Worm (Caenorhabditis elegans) whole organism, midembryonic: ENCODE results near the gene srx-18.

ENCODE experiments used
- cog-1 ChIP-seq: sonication (generic microtip); optimal IDR thresholded peaks from 2 replicates; lab custom pipeline; 2016; ENCODE audit warnings: missing genetic modification characterization, missing compliant biosample characterization
- flt-1 ChIP-seq: fragments of 200-800 bp; sonication (Bioruptor generic); IDR thresholded peaks from 2 replicates; pipeline ENCODE4 v1.3.6; 2022; ENCODE audit warnings: missing genetic modification characterization, missing compliant biosample characterization
- klf-2 ChIP-seq: fragments of 200-800 bp; sonication (Bioruptor generic); conservative IDR thresholded peaks from 2 replicates; pipeline ENCODE4 v1.3.6; 2022; ENCODE audit warnings: missing genetic modification reagents, missing genetic modification characterization, missing compliant biosample characterization
- med-1 ChIP-seq: sonication (generic microtip); optimal IDR thresholded peaks from 2 replicates; lab custom pipeline; 2017; ENCODE audit warnings: missing genetic modification characterization, mild to moderate bottlenecking, missing compliant biosample characterization, antibody characterized with exemption, missing genetic modification reagents; ENCODE audit not compliant: insufficient read depth
- ref-1 ChIP-seq: fragments of 200-800 bp; sonication (Bioruptor generic); conservative IDR thresholded peaks from 2 replicates; pipeline ENCODE4 v1.3.6; 2022; ENCODE audit warnings: missing genetic modification reagents, missing genetic modification characterization, missing compliant biosample characterization
- tab-1 ChIP-seq: fragments of 200-800 bp; sonication (Bioruptor generic); IDR thresholded peaks from 2 replicates; pipeline ENCODE4 v1.3.6; 2022; ENCODE audit warnings: missing genetic modification characterization, missing compliant biosample characterization
- ztf-23 ChIP-seq: fragments of 200-800 bp; sonication (Bioruptor generic); IDR thresholded peaks from 2 replicates; pipeline ENCODE4 v1.3.6; 2022; ENCODE audit warnings: missing genetic modification reagents, missing genetic modification characterization, missing compliant biosample characterization

DNA sequence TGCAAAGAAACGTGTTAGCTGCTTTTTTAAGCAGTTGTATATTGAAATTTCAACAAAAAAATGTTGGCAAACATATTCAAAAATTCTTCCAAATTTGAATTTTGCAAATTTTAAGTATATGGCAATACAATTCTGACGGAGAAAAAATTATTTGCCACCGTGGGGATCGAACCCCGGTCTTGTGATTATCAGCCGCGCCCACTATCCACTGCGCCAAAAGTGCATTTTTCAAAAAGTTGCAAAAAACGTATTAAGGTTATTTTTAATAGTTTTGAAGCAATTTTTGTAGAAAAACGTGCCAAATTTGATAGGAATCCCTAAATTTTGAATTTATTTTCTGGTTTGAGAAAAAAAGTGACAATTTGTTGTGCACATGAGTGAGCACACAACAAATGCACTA is 14.3 kb downstream of the srx-18 start:
- TF ChIP-seq flt-1 (GFP tag; lab: Robert Waterston, UW) = no peak
- no peak for TF ChIP-seq ref-1
- TF ChIP-seq ztf-23 (GFP tag; lab: Robert Waterston, UW) = no peak
- TF ChIP-seq cog-1 (tag; lab: Kevin White, UChicago) = no peak
- no peak for TF ChIP-seq tab-1
- no peak for TF ChIP-seq med-1 (GFP tag; lab: Kevin White, UChicago)
- no peak for TF ChIP-seq klf-2 (GFP tag; lab: Robert Waterston, UW)
